Fruit fly (Drosophila melanogaster) whole organism, embryonic: ENCODE measurements around the gene Ubi-p5E.

Source experiments
- Aef1 ChIP-seq: fragments of 200-800 bp; sonication (Bioruptor generic); IDR thresholded peaks from 3 replicates; pipeline ENCODE4 v1.3.6; 2022; ENCODE audit warnings: missing biosample characterization, missing genetic modification characterization
- Bteb2 ChIP-seq: fragments of 200-800 bp; sonication (Bioruptor generic); optimal IDR thresholded peaks from 2 replicates; lab custom pipeline; 2016; ENCODE audit warnings: missing biosample characterization, missing genetic modification characterization
- CG10147 ChIP-seq: fragments of 200-800 bp; sonication (Bioruptor generic); optimal IDR thresholded peaks from 2 replicates; lab custom pipeline; 2019; ENCODE audit warnings: missing biosample characterization, mild to moderate bottlenecking, missing genetic modification characterization, moderate library complexity
- CG10274 ChIP-seq: fragments of 200-800 bp; sonication (Bioruptor generic); optimal IDR thresholded peaks from 3 replicates; lab custom pipeline; 2017; ENCODE audit warnings: missing biosample characterization, mild to moderate bottlenecking, missing genetic modification characterization
- CG11247 ChIP-seq: fragments of 200-800 bp; sonication (Bioruptor generic); IDR thresholded peaks from 2 replicates; pipeline ENCODE4 v1.3.6; 2022; ENCODE audit warnings: missing biosample characterization, missing genetic modification characterization
- CG11398 ChIP-seq: fragments of 200-800 bp; sonication (Bioruptor generic); optimal IDR thresholded peaks from 2 replicates; lab custom pipeline; 2016; ENCODE audit warnings: missing biosample characterization, missing genetic modification characterization
- CG11560 ChIP-seq: fragments of 200-800 bp; sonication (Bioruptor generic); IDR thresholded peaks from 3 replicates; pipeline ENCODE4 v1.3.6; 2022; ENCODE audit warnings: missing biosample characterization, missing genetic modification characterization
- CG12744 ChIP-seq: fragments of 200-800 bp; sonication (Bioruptor generic); optimal IDR thresholded peaks from 2 replicates; lab custom pipeline; 2016; ENCODE audit warnings: missing biosample characterization, missing genetic modification characterization
- CG13424 ChIP-seq: fragments of 200-800 bp; sonication (Bioruptor generic); optimal IDR thresholded peaks from 2 replicates; lab custom pipeline; 2019; ENCODE audit warnings: missing biosample characterization, mild to moderate bottlenecking, missing genetic modification characterization, moderate library complexity
- CG1529 ChIP-seq: fragments of 200-800 bp; sonication (Bioruptor generic); optimal IDR thresholded peaks from 3 replicates; lab custom pipeline; 2018; ENCODE audit warnings: missing biosample characterization, missing genetic modification characterization
- CG17385 ChIP-seq: fragments of 200-800 bp; sonication (Bioruptor generic); optimal IDR thresholded peaks from 3 replicates; lab custom pipeline; 2018; ENCODE audit warnings: missing biosample characterization, mild to moderate bottlenecking, missing genetic modification characterization
- CG30403 ChIP-seq: fragments of 200-800 bp; sonication (Bioruptor generic); optimal IDR thresholded peaks from 3 replicates; lab custom pipeline; 2016; ENCODE audit warnings: missing biosample characterization, missing genetic modification characterization
- CG31441 ChIP-seq: fragments of 200-800 bp; sonication (Bioruptor generic); IDR thresholded peaks from 2 replicates; pipeline ENCODE4 v1.3.6; 2022; ENCODE audit warnings: missing biosample characterization, missing genetic modification characterization
- CG34224 ChIP-seq: fragments of 200-800 bp; sonication (Bioruptor generic); IDR thresholded peaks from 3 replicates; pipeline ENCODE4 v1.3.6; 2022; ENCODE audit warnings: missing biosample characterization, missing genetic modification characterization; ENCODE audit not compliant: partially characterized antibody
- CG34376 ChIP-seq: fragments of 200-800 bp; sonication (Bioruptor generic); optimal IDR thresholded peaks from 2 replicates; lab custom pipeline; 2018; ENCODE audit warnings: missing biosample characterization, mild to moderate bottlenecking, missing genetic modification characterization
- CG4707 ChIP-seq: fragments of 200-800 bp; sonication (Bioruptor generic); optimal IDR thresholded peaks from 2 replicates; lab custom pipeline; 2018; ENCODE audit warnings: missing biosample characterization, mild to moderate bottlenecking, missing genetic modification characterization, moderate library complexity
- CG6683 ChIP-seq: fragments of 200-800 bp; sonication (Bioruptor generic); optimal IDR thresholded peaks from 2 replicates; lab custom pipeline; 2017; ENCODE audit warnings: missing biosample characterization, mild to moderate bottlenecking, missing genetic modification characterization, missing genetic modification reagents
- CG6854 ChIP-seq: fragments of 200-800 bp; sonication (Bioruptor generic); optimal IDR thresholded peaks from 3 replicates; lab custom pipeline; 2017; ENCODE audit warnings: missing biosample characterization, mild to moderate bottlenecking, missing genetic modification characterization
- CG7271 ChIP-seq: fragments of 200-800 bp; sonication (Bioruptor generic); optimal IDR thresholded peaks from 2 replicates; lab custom pipeline; 2018; ENCODE audit warnings: missing biosample characterization, mild to moderate bottlenecking, missing genetic modification characterization, moderate library complexity
- CG7556 ChIP-seq: fragments of 200-800 bp; sonication (Bioruptor generic); optimal IDR thresholded peaks from 2 replicates; lab custom pipeline; 2017; ENCODE audit warnings: missing biosample characterization, mild to moderate bottlenecking, missing genetic modification characterization
- CG7963 ChIP-seq: fragments of 200-800 bp; sonication (Bioruptor generic); IDR thresholded peaks from 3 replicates; pipeline ENCODE4 v1.3.6; 2022; ENCODE audit warnings: missing biosample characterization, missing genetic modification characterization; ENCODE audit not compliant: partially characterized antibody
- CG8290 ChIP-seq, 3 experiments: fragments of 200-800 bp; sonication (Bioruptor generic); optimal IDR thresholded peaks; 2 replicates each; lab custom pipeline; 2016 to 2019; ENCODE audit warnings: missing biosample characterization in 3 of 3, missing genetic modification characterization in 3 of 3, mild to moderate bottlenecking in 2 of 3, moderate library complexity in 1 of 3
- Camta ChIP-seq: fragments of 200-800 bp; sonication (Bioruptor generic); optimal IDR thresholded peaks from 2 replicates; lab custom pipeline; 2016; ENCODE audit warnings: missing biosample characterization, missing genetic modification characterization
- Chrac-16 ChIP-seq: fragments of 200-800 bp; sonication (Bioruptor generic); optimal IDR thresholded peaks from 3 replicates; lab custom pipeline; 2016; ENCODE audit warnings: missing biosample characterization, missing genetic modification characterization
- CkIIα-i1 ChIP-seq: fragments of 200-800 bp; sonication (Bioruptor generic); IDR thresholded peaks from 2 replicates; pipeline ENCODE4 v1.3.6; 2022; ENCODE audit warnings: missing biosample characterization, missing genetic modification characterization
- CrebB ChIP-seq: fragments of 200-800 bp; sonication (Bioruptor generic); optimal IDR thresholded peaks from 3 replicates; lab custom pipeline; 2018; ENCODE audit warnings: missing biosample characterization, mild to moderate bottlenecking, missing genetic modification characterization
- Dbx ChIP-seq: fragments of 200-800 bp; sonication (Bioruptor generic); IDR thresholded peaks from 3 replicates; pipeline ENCODE4 v1.3.6; 2022; ENCODE audit warnings: missing biosample characterization, missing genetic modification characterization
- E2f1 ChIP-seq: fragments of 200-800 bp; sonication (Bioruptor generic); IDR thresholded peaks from 2 replicates; pipeline ENCODE4 v1.3.6; 2022; ENCODE audit warnings: missing biosample characterization, missing genetic modification characterization
- Ets97D ChIP-seq: fragments of 200-800 bp; sonication (Bioruptor generic); optimal IDR thresholded peaks from 3 replicates; lab custom pipeline; 2016; ENCODE audit warnings: missing biosample characterization, missing genetic modification characterization
- Hsf ChIP-seq: fragments of 200-800 bp; sonication (Bioruptor generic); optimal IDR thresholded peaks from 3 replicates; lab custom pipeline; 2016; ENCODE audit warnings: missing biosample characterization, missing genetic modification characterization
- Lim3 ChIP-seq: fragments of 200-800 bp; sonication (Bioruptor generic); IDR thresholded peaks from 2 replicates; pipeline ENCODE4 v1.3.6; 2022; ENCODE audit warnings: missing biosample characterization, missing genetic modification characterization
- NK7.1 ChIP-seq: fragments of 200-800 bp; sonication (Bioruptor generic); optimal IDR thresholded peaks from 3 replicates; lab custom pipeline; 2016; ENCODE audit warnings: missing biosample characterization, missing genetic modification characterization
- Oaz ChIP-seq: fragments of 200-800 bp; sonication (Bioruptor generic); IDR thresholded peaks from 2 replicates; pipeline ENCODE4 v1.3.6; 2022; ENCODE audit warnings: missing biosample characterization, missing genetic modification characterization
- Optix ChIP-seq: fragments of 200-800 bp; sonication (Bioruptor generic); IDR thresholded peaks from 3 replicates; pipeline ENCODE4 v1.3.6; 2022; ENCODE audit warnings: missing biosample characterization, missing genetic modification characterization
- ato ChIP-seq: fragments of 200-800 bp; sonication (Bioruptor generic); IDR thresholded peaks from 2 replicates; pipeline ENCODE4 v1.3.6; 2022; ENCODE audit warnings: missing biosample characterization, missing genetic modification characterization; ENCODE audit not compliant: partially characterized antibody
- dm ChIP-seq: fragments of 200-800 bp; sonication (Bioruptor generic); optimal IDR thresholded peaks from 3 replicates; lab custom pipeline; 2016; ENCODE audit warnings: missing biosample characterization, missing genetic modification characterization
- dmrt11E ChIP-seq: fragments of 200-800 bp; sonication (Bioruptor generic); optimal IDR thresholded peaks from 3 replicates; lab custom pipeline; 2018; ENCODE audit warnings: missing biosample characterization, mild to moderate bottlenecking, missing genetic modification characterization, moderate library complexity
- exex ChIP-seq: fragments of 200-800 bp; sonication (Bioruptor generic); optimal IDR thresholded peaks from 4 replicates; lab custom pipeline; 2018; ENCODE audit warnings: missing biosample characterization, mild to moderate bottlenecking, missing genetic modification characterization, moderate library complexity
- gcm2 ChIP-seq: fragments of 200-800 bp; sonication (Bioruptor generic); optimal IDR thresholded peaks from 2 replicates; lab custom pipeline; 2016; ENCODE audit warnings: missing biosample characterization, missing genetic modification characterization
- lilli ChIP-seq: fragments of 200-800 bp; sonication (Bioruptor generic); optimal IDR thresholded peaks from 3 replicates; lab custom pipeline; 2016; ENCODE audit warnings: missing biosample characterization, missing genetic modification characterization
- nmo ChIP-seq: fragments of 200-800 bp; sonication (Bioruptor generic); optimal IDR thresholded peaks from 2 replicates; lab custom pipeline; 2018; ENCODE audit warnings: missing biosample characterization, mild to moderate bottlenecking, missing genetic modification characterization, moderate library complexity
- org-1 ChIP-seq: fragments of 200-800 bp; sonication (Bioruptor generic); optimal IDR thresholded peaks from 2 replicates; lab custom pipeline; 2017; ENCODE audit warnings: missing biosample characterization, missing genetic modification characterization
- pan ChIP-seq, 4 experiments: fragments of >200 bp in 3 of 4; fragments of 200-800 bp in 1 of 4; sonication (Bioruptor generic) in 1 of 4; optimal IDR thresholded peaks in 3 of 4; IDR thresholded peaks in 1 of 4; 2 replicates each; pipeline versions ENCODE4 v1.3.6 to Lab custom; 2017 to 2022; ENCODE audit warnings: missing biosample characterization in 2 of 4, missing genetic modification characterization in 2 of 4, mixed read lengths in 1 of 4
- pum ChIP-seq: fragments of 200-800 bp; sonication (Bioruptor generic); optimal IDR thresholded peaks from 2 replicates; lab custom pipeline; 2016; ENCODE audit warnings: missing biosample characterization, missing genetic modification characterization
- sens ChIP-seq: fragments of 200-800 bp; sonication (Bioruptor generic); peaks from one replicate; lab custom pipeline; 2016; ENCODE audit warnings: missing biosample characterization, missing genetic modification characterization
- sens-2 ChIP-seq: fragments of 200-800 bp; sonication (Bioruptor generic); IDR thresholded peaks from 2 replicates; pipeline ENCODE4 v1.3.6; 2022; ENCODE audit warnings: missing biosample characterization, missing genetic modification characterization
- seq ChIP-seq: fragments of 200-800 bp; sonication (Bioruptor generic); IDR thresholded peaks from 2 replicates; pipeline ENCODE4 v1.3.6; 2022; ENCODE audit warnings: missing biosample characterization, missing genetic modification characterization
- sisA ChIP-seq: fragments of 200-800 bp; sonication (Bioruptor generic); IDR thresholded peaks from 2 replicates; pipeline ENCODE4 v1.3.6; 2022; ENCODE audit warnings: missing biosample characterization, missing genetic modification characterization
- stwl ChIP-seq: fragments of 200-800 bp; sonication (Bioruptor generic); optimal IDR thresholded peaks from 3 replicates; lab custom pipeline; 2018; ENCODE audit warnings: missing biosample characterization, mild to moderate bottlenecking, missing genetic modification characterization, moderate library complexity
- toy ChIP-seq: fragments of 200-800 bp; sonication (Bioruptor generic); IDR thresholded peaks from 2 replicates; pipeline ENCODE4 v1.3.6; 2022; ENCODE audit warnings: missing biosample characterization, missing genetic modification characterization
- twi ChIP-seq: fragments of 200-800 bp; optimal IDR thresholded peaks from 2 replicates; lab custom pipeline; 2019; ENCODE audit warnings: missing biosample characterization, mild to moderate bottlenecking, missing genetic modification characterization, moderate library complexity
- usp ChIP-seq: fragments of >200 bp; optimal IDR thresholded peaks from 2 replicates; lab custom pipeline; 2017; ENCODE audit warnings: missing biosample characterization, missing genetic modification characterization

Gene Ubi-p5E

dm6 chrX:6311516-6311915 lies 32.1 kb upstream of the Ubi-p5E start (continued):
- no peak for TF ChIP-seq pum (GFP tag; lab: Kevin White, UChicago)
- TF ChIP-seq Optix, result no peak
- peak; percentile 36 for TF ChIP-seq nmo (GFP tag; lab: Kevin White, UChicago)
- TF ChIP-seq Ets97D, result no peak
- no peak for TF ChIP-seq CG4707 (GFP tag; lab: Kevin White, UChicago)
- no peak for TF ChIP-seq stwl (tag; lab: Kevin White, UChicago)
- peak; percentile 8 for TF ChIP-seq CG13424 (tag; lab: Kevin White, UChicago)
- no peak for TF ChIP-seq twi
- no peak for TF ChIP-seq CG11398 (GFP tag; lab: Kevin White, UChicago)
- TF ChIP-seq Camta (GFP tag; lab: Kevin White, UChicago), result no peak
- TF ChIP-seq CG30403, result peak; percentile 15
- TF ChIP-seq exex, result no peak
- no peak for TF ChIP-seq Bteb2 (GFP tag; lab: Kevin White, UChicago)
- no peak for TF ChIP-seq toy (GFP tag; lab: Robert Waterston, UW)
- TF ChIP-seq ato (GFP tag; lab: Robert Waterston, UW), result no peak
- TF ChIP-seq CkIIα-i1 (GFP tag; lab: Robert Waterston, UW), result no peak
- TF ChIP-seq CG7271 (tag; lab: Kevin White, UChicago), result no peak
- TF ChIP-seq CG34224, result no peak
- TF ChIP-seq CG12744, result no peak
- no peak for TF ChIP-seq CG31441 (GFP tag; lab: Robert Waterston, UW)
- no peak for TF ChIP-seq Lim3 (GFP tag; lab: Robert Waterston, UW)
- TF ChIP-seq NK7.1 (GFP tag; lab: Kevin White, UChicago), result no peak
- TF ChIP-seq lilli (GFP tag; lab: Kevin White, UChicago), result peak; percentile 1
- TF ChIP-seq dmrt11E, result no peak
- TF ChIP-seq usp (GFP tag; lab: Kevin White, UChicago), result no peak
- no peak for TF ChIP-seq CG10274
- TF ChIP-seq CG6683 (GFP tag; lab: Kevin White, UChicago), result no peak
- no peak for TF ChIP-seq E2f1 (GFP tag; lab: Robert Waterston, UW)
- peak; percentile 13 for TF ChIP-seq CG10147 (GFP tag; lab: Kevin White, UChicago)
- TF ChIP-seq CG34376 (GFP tag; lab: Kevin White, UChicago), result no peak
- peak; percentile 71 for TF ChIP-seq sens (GFP tag; lab: Kevin White, UChicago)
- TF ChIP-seq CG7556, result peak; percentile 18
- TF ChIP-seq sens-2 (GFP tag; lab: Robert Waterston, UW), result no peak
- TF ChIP-seq gcm2 (GFP tag; lab: Kevin White, UChicago), result no peak
- TF ChIP-seq CG6854 (GFP tag; lab: Kevin White, UChicago), result no peak
- no peak for TF ChIP-seq CG8290 (GFP tag; optimal IDR thresholded peaks at IDR 0.05; lab: Kevin White, UChicago)
- no peak for TF ChIP-seq CG8290 (tag; optimal IDR thresholded peaks at IDR 0.05; lab: Kevin White, UChicago)
- no peak for TF ChIP-seq pan (optimal IDR thresholded peaks at IDR 0.05; lab: Kevin White, UChicago)
- TF ChIP-seq pan (GFP tag; optimal IDR thresholded peaks at IDR 0.05 in 1 of 2, IDR thresholded peaks at IDR 0.05 in 1 of 2), result peak in 1 of 2 experiments; percentile 10
- no peak for TF ChIP-seq CrebB (tag; lab: Kevin White, UChicago)
- no peak for TF ChIP-seq Dbx (GFP tag; lab: Robert Waterston, UW)
- TF ChIP-seq sisA (GFP tag; lab: Robert Waterston, UW), result no peak; the same call in 1 of the 2 replicates
- no peak for TF ChIP-seq org-1 (GFP tag; lab: Kevin White, UChicago)
- no peak for TF ChIP-seq CG11247 (GFP tag; lab: Robert Waterston, UW)
- no peak for TF ChIP-seq Chrac-16 (GFP tag; lab: Kevin White, UChicago)
- TF ChIP-seq CG17385 (GFP tag; lab: Kevin White, UChicago), result peak; percentile 9
- no peak for TF ChIP-seq Oaz (GFP tag; lab: Robert Waterston, UW)
- no peak for TF ChIP-seq dm
- TF ChIP-seq CG1529, result no peak
- no peak for TF ChIP-seq CG7963 (GFP tag; lab: Robert Waterston, UW)
- no peak for TF ChIP-seq Hsf
- no peak for TF ChIP-seq seq (GFP tag; lab: Robert Waterston, UW)
- no peak for TF ChIP-seq CG11560
- TF ChIP-seq Aef1 (GFP tag; lab: Robert Waterston, UW), result peak; percentile 15; the same call in 1 of the 3 replicates
